Fruit fly (Drosophila melanogaster) whole organism, prepupa: Measurements from ENCODE around the gene CG7378.

Experiments
- CG10631 ChIP-seq: fragments of 200-800 bp; sonication (Bioruptor generic); optimal IDR thresholded peaks from 2 replicates; lab custom pipeline; 2016; ENCODE audit warnings: missing biosample characterization, missing genetic modification characterization
- CG11762 ChIP-seq: fragments of 200-800 bp; sonication (Bioruptor generic); optimal IDR thresholded peaks from 3 replicates; lab custom pipeline; 2016; ENCODE audit warnings: missing biosample characterization, missing genetic modification characterization; ENCODE audit not compliant: insufficient read depth
- CG15336 ChIP-seq: fragments of 200-800 bp; sonication (Bioruptor generic); IDR thresholded peaks from 2 replicates; pipeline ENCODE4 v1.3.6; 2022; ENCODE audit warnings: missing biosample characterization, missing genetic modification characterization
- CG1621 ChIP-seq: fragments of 200-800 bp; sonication (Bioruptor generic); optimal IDR thresholded peaks from 3 replicates; lab custom pipeline; 2018; ENCODE audit warnings: missing biosample characterization, mild to moderate bottlenecking, missing genetic modification characterization
- CG16779 ChIP-seq: fragments of 200-800 bp; sonication (Bioruptor generic); optimal IDR thresholded peaks from 3 replicates; lab custom pipeline; 2017; ENCODE audit warnings: missing biosample characterization, mild to moderate bottlenecking, missing genetic modification characterization
- CG3032 ChIP-seq: fragments of 200-800 bp; optimal IDR thresholded peaks from 2 replicates; lab custom pipeline; 2019; ENCODE audit warnings: missing biosample characterization, mild to moderate bottlenecking, missing genetic modification characterization, moderate library complexity
- CG31627 ChIP-seq: fragments of 200-800 bp; sonication (Bioruptor generic); optimal IDR thresholded peaks from 3 replicates; lab custom pipeline; 2016; ENCODE audit warnings: missing biosample characterization, missing genetic modification characterization
- CG3919 ChIP-seq: fragments of 200-800 bp; sonication (Bioruptor generic); optimal IDR thresholded peaks from 3 replicates; lab custom pipeline; 2016; ENCODE audit warnings: missing biosample characterization, missing genetic modification characterization
- CG4318 ChIP-seq: fragments of 200-800 bp; sonication (Bioruptor generic); optimal IDR thresholded peaks from 3 replicates; lab custom pipeline; 2017; ENCODE audit warnings: missing biosample characterization, mild to moderate bottlenecking, missing genetic modification characterization
- CG6163 ChIP-seq: fragments of 200-800 bp; sonication (Bioruptor generic); IDR thresholded peaks from 3 replicates; pipeline ENCODE4 v1.3.6; 2022; ENCODE audit warnings: missing biosample characterization, missing genetic modification characterization
- CG6792 ChIP-seq: fragments of 200-800 bp; sonication (Bioruptor generic); optimal IDR thresholded peaks from 3 replicates; lab custom pipeline; 2016; ENCODE audit warnings: missing biosample characterization, missing genetic modification characterization
- CG6854 ChIP-seq: fragments of 200-800 bp; sonication (Bioruptor generic); optimal IDR thresholded peaks from 2 replicates; lab custom pipeline; 2017; ENCODE audit warnings: missing biosample characterization, mild to moderate bottlenecking, missing genetic modification characterization
- CG7368 ChIP-seq: fragments of 200-800 bp; sonication (Bioruptor generic); optimal IDR thresholded peaks from 3 replicates; lab custom pipeline; 2016; ENCODE audit warnings: missing biosample characterization, missing genetic modification characterization
- CG8119 ChIP-seq: fragments of 200-800 bp; sonication (Bioruptor generic); IDR thresholded peaks from 3 replicates; pipeline ENCODE4 v1.3.6; 2022; ENCODE audit warnings: missing biosample characterization, missing genetic modification characterization
- CG9139 ChIP-seq: fragments of 200-800 bp; sonication (Bioruptor generic); optimal IDR thresholded peaks from 3 replicates; lab custom pipeline; 2017; ENCODE audit warnings: missing biosample characterization, mild to moderate bottlenecking, missing genetic modification characterization
- Eip78C ChIP-seq: fragments of 200-800 bp; sonication (Bioruptor generic); peaks from one replicate; lab custom pipeline; 2016; ENCODE audit warnings: missing biosample characterization, missing genetic modification characterization
- Eip93F ChIP-seq: fragments of 200-800 bp; sonication (Bioruptor generic); optimal IDR thresholded peaks from 2 replicates; lab custom pipeline; 2016; ENCODE audit warnings: missing biosample characterization, mild to moderate bottlenecking, missing genetic modification characterization
- Ets21C ChIP-seq: fragments of 200-800 bp; sonication (Bioruptor generic); optimal IDR thresholded peaks from 3 replicates; lab custom pipeline; 2016; ENCODE audit warnings: missing biosample characterization, missing genetic modification characterization
- Gug ChIP-seq: fragments of 200-800 bp; sonication (Bioruptor generic); IDR thresholded peaks from 2 replicates; pipeline ENCODE4 v1.3.6; 2022; ENCODE audit warnings: missing biosample characterization, missing genetic modification characterization
- Hr38 ChIP-seq: sonication (Bioruptor generic); optimal IDR thresholded peaks from 2 replicates; lab custom pipeline; 2016; ENCODE audit warnings: missing biosample characterization, missing genetic modification characterization
- Lpt ChIP-seq: fragments of 200-800 bp; sonication (Bioruptor generic); optimal IDR thresholded peaks from 3 replicates; lab custom pipeline; 2016; ENCODE audit warnings: missing biosample characterization, missing genetic modification characterization
- Met ChIP-seq: fragments of 200-800 bp; sonication (Bioruptor generic); optimal IDR thresholded peaks from 3 replicates; lab custom pipeline; 2016; ENCODE audit warnings: missing biosample characterization, missing genetic modification characterization
- Sox102F ChIP-seq: fragments of 200-800 bp; sonication (Bioruptor generic); optimal IDR thresholded peaks from 2 replicates; lab custom pipeline; 2016; ENCODE audit warnings: missing biosample characterization, mild to moderate bottlenecking, missing genetic modification characterization
- Sox14 ChIP-seq: fragments of 200-800 bp; sonication (Bioruptor generic); optimal IDR thresholded peaks from 3 replicates; lab custom pipeline; 2016; ENCODE audit warnings: missing biosample characterization, missing genetic modification characterization
- Sox15 ChIP-seq: fragments of 200-800 bp; sonication (Bioruptor generic); optimal IDR thresholded peaks from 3 replicates; lab custom pipeline; 2016; ENCODE audit warnings: missing biosample characterization, missing genetic modification characterization
- achi ChIP-seq: fragments of 200-800 bp; sonication (Bioruptor generic); optimal IDR thresholded peaks from 3 replicates; lab custom pipeline; 2016; ENCODE audit warnings: missing biosample characterization, missing genetic modification characterization
- acj6 ChIP-seq: fragments of 200-800 bp; sonication (Bioruptor generic); optimal IDR thresholded peaks from 3 replicates; lab custom pipeline; 2016; ENCODE audit warnings: missing biosample characterization, missing genetic modification characterization
- cyc ChIP-seq: fragments of 200-800 bp; sonication (Bioruptor generic); optimal IDR thresholded peaks from 3 replicates; lab custom pipeline; 2016; ENCODE audit warnings: missing biosample characterization, missing genetic modification characterization
- dac ChIP-seq: fragments of 200-800 bp; sonication (Bioruptor generic); optimal IDR thresholded peaks from 2 replicates; lab custom pipeline; 2017; ENCODE audit warnings: missing biosample characterization, mild to moderate bottlenecking, missing genetic modification characterization
- dsx ChIP-seq: fragments of 200-800 bp; optimal IDR thresholded peaks from 3 replicates; lab custom pipeline; 2019; ENCODE audit warnings: missing biosample characterization, mild to moderate bottlenecking, missing genetic modification characterization, moderate library complexity; ENCODE audit not compliant: poor library complexity, severe bottlenecking
- eg ChIP-seq: fragments of 200-800 bp; sonication (Bioruptor generic); IDR thresholded peaks from 3 replicates; pipeline ENCODE4 v1.3.6; 2022; ENCODE audit warnings: missing biosample characterization, missing genetic modification characterization
- esn ChIP-seq: fragments of 200-800 bp; sonication (Bioruptor generic); optimal IDR thresholded peaks from 2 replicates; lab custom pipeline; 2016; ENCODE audit warnings: missing biosample characterization, mild to moderate bottlenecking, missing genetic modification characterization, moderate library complexity
- fd59A ChIP-seq: fragments of 200-800 bp; sonication (Bioruptor generic); optimal IDR thresholded peaks from 2 replicates; lab custom pipeline; 2017; ENCODE audit warnings: missing biosample characterization, mild to moderate bottlenecking, missing genetic modification characterization, missing genetic modification reagents
- fkh ChIP-seq: fragments of 200-800 bp; sonication (Bioruptor generic); optimal IDR thresholded peaks from 3 replicates; lab custom pipeline; 2017; ENCODE audit warnings: missing biosample characterization, mild to moderate bottlenecking, missing genetic modification characterization, moderate library complexity
- lz ChIP-seq: fragments of 200-800 bp; sonication (Bioruptor generic); optimal IDR thresholded peaks from 3 replicates; lab custom pipeline; 2016; ENCODE audit warnings: missing biosample characterization, missing genetic modification characterization
- net ChIP-seq: fragments of 200-800 bp; sonication (Bioruptor generic); optimal IDR thresholded peaks from 3 replicates; lab custom pipeline; 2016; ENCODE audit warnings: missing biosample characterization, missing genetic modification characterization
- pdm3 ChIP-seq: fragments of 200-800 bp; sonication (Bioruptor generic); optimal IDR thresholded peaks from 3 replicates; lab custom pipeline; 2016; ENCODE audit warnings: missing biosample characterization, missing genetic modification characterization
- ss ChIP-seq, 2 experiments: fragments of 200-800 bp; sonication (Bioruptor generic); optimal IDR thresholded peaks; 2 replicates in 1 of 2; 3 replicates in 1 of 2; lab custom pipeline; 2017 to 2018; ENCODE audit warnings: mild to moderate bottlenecking in 2 of 2, missing biosample characterization in 2 of 2, missing genetic modification characterization in 2 of 2, moderate library complexity in 1 of 2
- svp ChIP-seq: fragments of 200-800 bp; sonication (Bioruptor generic); peaks from one replicate; lab custom pipeline; 2016; ENCODE audit warnings: missing biosample characterization, missing genetic modification characterization
- topi ChIP-seq: fragments of 200-800 bp; sonication (Bioruptor generic); optimal IDR thresholded peaks from 3 replicates; lab custom pipeline; 2016; ENCODE audit warnings: missing biosample characterization, missing genetic modification characterization
- vri ChIP-seq: fragments of 200-800 bp; sonication (Bioruptor generic); optimal IDR thresholded peaks from 3 replicates; lab custom pipeline; 2016; ENCODE audit warnings: missing biosample characterization, mild to moderate bottlenecking, missing genetic modification characterization

The CG7378 gene

dm6 chrX:18929430-18929829 is 29.2 kb downstream of the CG7378 start (continued):
- TF ChIP-seq Ets21C (no peak), CG11762 (GFP tag; lab: Kevin White, UChicago) (peak; percentile 25), topi (GFP tag; lab: Kevin White, UChicago) (peak; percentile 24), CG7368 (no peak), pdm3 (GFP tag; lab: Kevin White, UChicago) (peak; percentile 21), CG16779 (no peak), esn (peak; percentile 42), CG10631 (peak; percentile 58), svp (GFP tag; lab: Kevin White, UChicago) (peak; percentile 71), fkh (no peak), dac (GFP tag; lab: Kevin White, UChicago) (no peak), fd59A (peak; percentile 55), CG6792 (GFP tag; lab: Kevin White, UChicago) (no peak), Met (peak; percentile 25), CG4318 (GFP tag; lab: Kevin White, UChicago) (peak; percentile 34), Eip93F (GFP tag; lab: Kevin White, UChicago) (no peak), CG8119 (GFP tag; lab: Robert Waterston, UW) (no peak), Gug (GFP tag; lab: Robert Waterston, UW) (no peak), CG3919 (GFP tag; lab: Kevin White, UChicago) (peak; percentile 25), CG31627 (GFP tag; lab: Kevin White, UChicago) (no peak), Sox14 (GFP tag; lab: Kevin White, UChicago) (peak; percentile 19), achi (GFP tag; lab: Kevin White, UChicago) (peak; percentile 39), Sox102F (GFP tag; lab: Kevin White, UChicago) (no peak), Sox15 (peak; percentile 3), lz (GFP tag; lab: Kevin White, UChicago) (peak; percentile 1), CG3032 (peak; percentile 67), net (peak; percentile 25)

dm6 chrX:18929946-18930562 is 29.8 kb downstream of the CG7378 start, which contains the start of gene CG43759:
TSS of gene CG43759 (plus strand) at chrX:18930335.
- TF ChIP-seq dsx (GFP tag; lab: Kevin White, UChicago) (peak; percentile 20), Met (no peak), vri (GFP tag; lab: Kevin White, UChicago) (peak; percentile 16), CG6163 (GFP tag; lab: Robert Waterston, UW) (peak; percentile 46; the same call in 1 of the 3 replicates), eg (GFP tag; lab: Robert Waterston, UW) (0 out of 3 replicates have a peak, but pooled peaks have one; percentile 40), CG6854 (GFP tag; lab: Kevin White, UChicago) (no peak), Sox14 (GFP tag; lab: Kevin White, UChicago) (no peak), cyc (GFP tag; lab: Kevin White, UChicago) (no peak), pdm3 (GFP tag; lab: Kevin White, UChicago) (no peak), CG15336 (GFP tag; lab: Robert Waterston, UW) (peak; percentile 36; the same call in 1 of the 2 replicates), CG9139 (peak; percentile 8), ss (GFP tag; optimal IDR thresholded peaks at IDR 0.05; lab: Kevin White, UChicago) (peak in 1 of 2 experiments; percentile 36), CG1621 (tag; lab: Kevin White, UChicago) (peak; percentile 33), CG4318 (GFP tag; lab: Kevin White, UChicago) (no peak), Eip78C (GFP tag; lab: Kevin White, UChicago) (peak; percentile 50), acj6 (no peak), Sox102F (GFP tag; lab: Kevin White, UChicago) (peak; percentile 24), CG3919 (GFP tag; lab: Kevin White, UChicago) (peak; percentile 5), Hr38 (GFP tag; lab: Kevin White, UChicago) (no peak), net (peak; percentile 26), Lpt (GFP tag; lab: Kevin White, UChicago) (no peak), fkh (peak; percentile 21), CG8119 (GFP tag; lab: Robert Waterston, UW) (peak; percentile 31; the same call in 1 of the 3 replicates)
